Worm (Caenorhabditis elegans) whole organism, young adult: ENCODE data around the gene K11D12.7.
A peak's percentile ranks its signal among the peaks of the same experiment; 100 is the strongest.

Experiments
- F39B2.1 ChIP-seq: fragments of 200-800 bp; sonication (Bioruptor generic); IDR thresholded peaks from 2 replicates; pipeline ENCODE4 v1.3.6; 2022; ENCODE audit warnings: missing genetic modification reagents, missing genetic modification characterization, missing compliant biosample characterization
- K12H6.12 ChIP-seq: fragments of 200-800 bp; sonication (Bioruptor generic); optimal IDR thresholded peaks from 2 replicates; lab custom pipeline; 2018; ENCODE audit warnings: mild to moderate bottlenecking, missing genetic modification characterization, missing compliant biosample characterization
- ZK185.1 ChIP-seq: sonication (generic microtip); optimal IDR thresholded peaks from 2 replicates; lab custom pipeline; 2016; ENCODE audit warnings: mild to moderate bottlenecking, missing genetic modification characterization, missing compliant biosample characterization; ENCODE audit not compliant: poor library complexity, severe bottlenecking
- ceh-79 ChIP-seq: sonication (generic microtip); optimal IDR thresholded peaks from 2 replicates; lab custom pipeline; 2017; ENCODE audit warnings: mild to moderate bottlenecking, missing genetic modification characterization, missing compliant biosample characterization
- chd-7 ChIP-seq: sonication (generic microtip); optimal IDR thresholded peaks from 2 replicates; lab custom pipeline; 2016; ENCODE audit warnings: mild to moderate bottlenecking, missing genetic modification characterization, moderate library complexity, missing compliant biosample characterization
- dox-1 ChIP-seq: fragments of 200-800 bp; sonication (Bioruptor generic); IDR thresholded peaks from 2 replicates; pipeline ENCODE4 v1.3.6; 2022; ENCODE audit warnings: missing genetic modification reagents, missing genetic modification characterization, missing compliant biosample characterization
- egl-44 ChIP-seq: fragments of 200-800 bp; sonication (Bioruptor generic); IDR thresholded peaks from 2 replicates; pipeline ENCODE4 v1.3.6; 2022; ENCODE audit warnings: missing genetic modification reagents, missing genetic modification characterization, missing compliant biosample characterization
- fkh-3 ChIP-seq: sonication (generic microtip); optimal IDR thresholded peaks from 2 replicates; lab custom pipeline; 2016; ENCODE audit warnings: mild to moderate bottlenecking, missing genetic modification characterization, missing compliant biosample characterization
- let-526 ChIP-seq: fragments of 200-800 bp; sonication (Bioruptor generic); IDR thresholded peaks from 2 replicates; pipeline ENCODE4 v1.3.6; 2022; ENCODE audit warnings: missing genetic modification reagents, missing genetic modification characterization, missing compliant biosample characterization
- lin-26 ChIP-seq: fragments of 200-800 bp; sonication (Bioruptor generic); IDR thresholded peaks from 2 replicates; pipeline ENCODE4 v1.3.6; 2022; ENCODE audit warnings: missing genetic modification reagents, missing genetic modification characterization, missing compliant biosample characterization
- lin-35 ChIP-seq, 3 experiments: fragments of 150-350 bp in 2 of 3; sonication (generic microtip) in 1 of 3; optimal IDR thresholded peaks; 2 replicates each; lab custom pipeline; 2014 to 2018; ENCODE audit warnings: missing biosample characterization in 3 of 3, missing genetic modification characterization in 3 of 3, missing genetic modification reagents in 3 of 3
- lsl-1 ChIP-seq: fragments of 200-800 bp; sonication (Bioruptor generic); optimal IDR thresholded peaks from 2 replicates; lab custom pipeline; 2018; ENCODE audit warnings: mild to moderate bottlenecking, missing genetic modification characterization, moderate library complexity, missing compliant biosample characterization
- madf-6 ChIP-seq: fragments of 200-800 bp; sonication (Bioruptor generic); IDR thresholded peaks from 2 replicates; pipeline ENCODE4 v1.3.6; 2022; ENCODE audit warnings: missing genetic modification reagents, missing genetic modification characterization, missing compliant biosample characterization
- nhr-120 ChIP-seq: fragments of 200-800 bp; sonication (Bioruptor generic); IDR thresholded peaks from 2 replicates; pipeline ENCODE4 v1.3.6; 2022; ENCODE audit warnings: missing genetic modification characterization, missing compliant biosample characterization
- nhr-80 ChIP-seq: sonication (generic microtip); optimal IDR thresholded peaks from 2 replicates; lab custom pipeline; 2016; ENCODE audit warnings: missing genetic modification characterization, missing compliant biosample characterization
- nhr-90 ChIP-seq: sonication (generic microtip); optimal IDR thresholded peaks from 2 replicates; lab custom pipeline; 2016; ENCODE audit warnings: missing genotype, mild to moderate bottlenecking, missing genetic modification characterization, missing compliant biosample characterization
- rec-8 ChIP-seq, 2 experiments: sonication (generic microtip); optimal IDR thresholded peaks; 2 replicates each; lab custom pipeline; 2016; ENCODE audit warnings: mild to moderate bottlenecking in 2 of 2, missing genetic modification characterization in 2 of 2, missing genetic modification reagents in 2 of 2, missing genotype in 2 of 2, missing biosample characterization in 1 of 2, missing compliant biosample characterization in 1 of 2, moderate library complexity in 1 of 2
- unc-130 ChIP-seq: sonication (generic microtip); optimal IDR thresholded peaks from 2 replicates; lab custom pipeline; 2016; ENCODE audit warnings: missing genetic modification reagents, missing genetic modification characterization, missing compliant biosample characterization
- zim-3 ChIP-seq: sonication (generic microtip); optimal IDR thresholded peaks from 2 replicates; lab custom pipeline; 2017; ENCODE audit warnings: mild to moderate bottlenecking, missing genetic modification characterization, moderate library complexity, missing compliant biosample characterization
- ztf-22 ChIP-seq: fragments of 200-800 bp; sonication (Bioruptor generic); optimal IDR thresholded peaks from 2 replicates; lab custom pipeline; 2018; ENCODE audit warnings: mild to moderate bottlenecking, missing genetic modification characterization, moderate library complexity, missing compliant biosample characterization
- ztf-26 ChIP-seq: sonication (generic microtip); optimal IDR thresholded peaks from 2 replicates; lab custom pipeline; 2017; ENCODE audit warnings: missing genetic modification characterization, missing compliant biosample characterization

K11D12.7 gene

DNA sequence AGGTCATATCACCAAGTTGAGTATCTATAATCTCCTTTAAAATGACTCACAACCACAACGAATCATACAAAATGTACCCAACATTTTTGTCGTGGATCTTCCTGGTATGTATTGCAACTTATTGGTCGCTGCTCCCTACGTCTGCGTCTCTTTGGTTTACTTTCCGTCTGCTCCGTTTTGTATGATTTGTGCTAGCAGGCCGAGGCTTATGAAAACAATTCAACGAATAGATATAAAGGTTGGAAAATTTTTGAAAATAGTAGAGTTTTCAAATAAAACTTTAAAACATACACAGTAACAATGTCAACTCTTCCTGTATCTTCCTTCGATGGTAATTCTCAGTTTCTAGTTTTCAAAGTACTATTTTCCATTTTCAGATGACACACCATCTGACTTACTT, 34.9 kb downstream of the K11D12.7 start, which contains the start of gene srr-8:
Gene srr-8, plus strand, starts transcription at position 301 of the 400 bp plus-strand sequence.
- TF ChIP-seq ceh-79 (tag; lab: Kevin White, UChicago) (no peak), lin-35 (GFP tag; optimal IDR thresholded peaks at IDR 0.05; lab: Kevin White, UChicago) (no peak), lin-26 (GFP tag; lab: Robert Waterston, UW) (no peak), egl-44 (no peak), ztf-22 (GFP tag; lab: Kevin White, UChicago) (no peak), ZK185.1 (tag; lab: Kevin White, UChicago) (no peak)

DNA sequence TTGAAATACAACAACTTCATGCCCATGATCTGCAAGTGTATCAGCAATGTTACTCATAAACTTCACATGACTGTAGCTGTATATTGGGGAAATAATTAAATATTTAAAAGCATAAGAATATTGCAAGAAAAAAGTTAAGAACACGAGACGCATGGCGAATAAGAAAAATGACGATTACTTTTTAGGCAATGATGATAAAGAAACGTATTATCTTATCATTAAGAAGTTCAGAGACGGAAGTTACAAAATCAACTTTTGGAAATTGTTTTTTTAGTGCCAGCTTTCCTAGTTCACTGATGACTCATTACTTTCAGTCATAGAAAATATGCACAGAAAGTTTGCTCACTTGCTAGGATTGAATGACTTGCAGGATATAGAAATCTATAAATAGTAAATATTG, 35.9 kb downstream of the K11D12.7 start, which contains the start of gene ugt-7:
Gene ugt-7, minus strand, starts transcription at position 161 of the 400 bp plus-strand sequence.
- TF ChIP-seq nhr-80 (peak; percentile 31), lsl-1 (no peak)

ce11 chrV:4995155-4995554, 41.1 kb downstream of the K11D12.7 start, which contains the start of gene ncx-9:
ncx-9 (minus strand) TSS chrV:4995255.
- no peak for TF ChIP-seq fkh-3 (tag; lab: Kevin White, UChicago)

- TF ChIP-seq F39B2.1 (no peak), zim-3 (tag; lab: Kevin White, UChicago) (no peak), unc-130 (GFP tag; lab: Kevin White, UChicago) (no peak), madf-6 (GFP tag; lab: Robert Waterston, UW) (no peak), dox-1 (no peak), let-526 (GFP tag; lab: Robert Waterston, UW) (no peak), nhr-90 (tag; lab: Kevin White, UChicago) (no peak), nhr-120 (GFP tag; lab: Robert Waterston, UW) (no peak), ztf-26 (tag; lab: Kevin White, UChicago) (no peak), chd-7 (tag; lab: Kevin White, UChicago) (no peak), rec-8 (tag; optimal IDR thresholded peaks at IDR 0.05; lab: Kevin White, UChicago) (no peak), K12H6.12 (no peak)
Observed at ce11 chrV:4987097-4987496, 49.2 kb downstream of the K11D12.7 start, which contains the start of gene ncx-8. ncx-8 (minus strand) TSS chrV:4987197.
